Worm (Caenorhabditis elegans): ENCODE results near the gene C17F4.7.

C17F4.7 gene

DNA sequence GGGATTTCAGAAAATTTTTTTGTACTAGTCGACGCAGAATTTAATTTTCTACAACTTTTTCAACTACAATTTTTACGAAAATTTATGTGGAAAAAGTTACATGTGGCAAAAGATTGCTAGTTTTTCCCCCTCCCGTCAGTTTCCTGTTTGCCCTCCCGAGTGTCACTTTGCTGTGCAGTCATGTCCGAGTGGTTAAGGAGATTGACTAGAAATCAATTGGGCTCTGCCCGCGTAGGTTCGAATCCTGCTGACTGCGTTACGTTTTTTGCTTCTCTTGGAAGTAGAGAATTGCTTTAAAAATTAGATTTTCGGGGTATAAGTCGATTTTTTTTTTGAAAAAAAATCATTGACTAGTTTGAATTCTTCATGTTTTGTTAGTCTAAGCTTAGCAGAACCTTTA is 22.0 kb upstream of the C17F4.7 start (continued):
- TF ChIP-seq unc-62 (GFP tag; optimal IDR thresholded peaks at IDR 0.05 in 1 of 2), result no peak
- no peak for TF ChIP-seq unc-62 (tag; optimal IDR thresholded peaks at IDR 0.05)
- no peak for TF ChIP-seq D1046.2 (GFP tag; IDR thresholded peaks at IDR 0.05)
- TF ChIP-seq lim-7 (GFP tag; IDR thresholded peaks at IDR 0.05), result peak; percentile 70
- no peak for TF ChIP-seq aha-1 (tag)
- TF ChIP-seq dpl-1 (GFP tag; optimal IDR thresholded peaks at IDR 0.05), result no peak
- TF ChIP-seq hmg-1.1 (GFP tag; IDR thresholded peaks at IDR 0.05), result 0 out of 2 replicates have a peak, but pooled peaks have one; percentile 10
- TF ChIP-seq mes-2 (tag; optimal IDR thresholded peaks at IDR 0.05; ENCODE audit: poor library complexity, severe bottlenecking), result peak; percentile 55
- TF ChIP-seq zag-1 (tag; optimal IDR thresholded peaks at IDR 0.05), result no peak
- TF ChIP-seq sdz-12 (GFP tag; optimal IDR thresholded peaks at IDR 0.05), result no peak
- TF ChIP-seq unc-39 (tag; optimal IDR thresholded peaks at IDR 0.05), result no peak
- no peak for TF ChIP-seq zip-11 (GFP tag; IDR thresholded peaks at IDR 0.05)
- no peak for TF ChIP-seq lsy-2 (tag; optimal IDR thresholded peaks at IDR 0.05)
- peak; percentile 28; the same call in 1 of the 2 replicates for TF ChIP-seq dmd-6 (GFP tag; IDR thresholded peaks at IDR 0.05)
- no peak for TF ChIP-seq Y5F2A.4 (GFP tag; optimal IDR thresholded peaks at IDR 0.05)
- no peak for TF ChIP-seq cey-2 (tag; optimal IDR thresholded peaks at IDR 0.05; ENCODE audit: borderline replicate concordance, insufficient read depth)
- TF ChIP-seq dve-1 (tag; optimal IDR thresholded peaks at IDR 0.05; ENCODE audit: insufficient read depth), result peak; percentile 27
- TF ChIP-seq spr-1 (tag; optimal IDR thresholded peaks at IDR 0.05), result no peak
- TF ChIP-seq fos-1 (tag; optimal IDR thresholded peaks at IDR 0.05), result no peak
- no peak for TF ChIP-seq nhr-28 (tag; optimal IDR thresholded peaks at IDR 0.05)
- 0 out of 2 replicates have a peak, but pooled peaks have one; percentile 26 for TF ChIP-seq T26A8.4 (GFP tag; IDR thresholded peaks at IDR 0.05)
- TF ChIP-seq ceh-20 (GFP tag; IDR thresholded peaks at IDR 0.05), result no peak
- TF ChIP-seq ceh-32 (tag; optimal IDR thresholded peaks at IDR 0.05; ENCODE audit: poor library complexity), result no peak
- TF ChIP-seq vab-7 (GFP tag; IDR thresholded peaks at IDR 0.05), result peak; percentile 57; the same call in 1 of the 2 replicates
- TF ChIP-seq rbr-2 (tag; optimal IDR thresholded peaks at IDR 0.05), result no peak
- 0 out of 2 replicates have a peak, but pooled peaks have one; percentile 61 for TF ChIP-seq egl-43 (GFP tag; IDR thresholded peaks at IDR 0.05)
- no peak for TF ChIP-seq daf-12 (tag; optimal IDR thresholded peaks at IDR 0.05)
- no peak for TF ChIP-seq tag-97 (GFP tag; IDR thresholded peaks at IDR 0.05)
- TF ChIP-seq ceh-44 (GFP tag; IDR thresholded peaks at IDR 0.05), result 0 out of 2 replicates have a peak, but pooled peaks have one; percentile 22
- 0 out of 2 replicates have a peak, but pooled peaks have one; percentile 45 for TF ChIP-seq snpc-1.2 (GFP tag; IDR thresholded peaks at IDR 0.05)

DNA sequence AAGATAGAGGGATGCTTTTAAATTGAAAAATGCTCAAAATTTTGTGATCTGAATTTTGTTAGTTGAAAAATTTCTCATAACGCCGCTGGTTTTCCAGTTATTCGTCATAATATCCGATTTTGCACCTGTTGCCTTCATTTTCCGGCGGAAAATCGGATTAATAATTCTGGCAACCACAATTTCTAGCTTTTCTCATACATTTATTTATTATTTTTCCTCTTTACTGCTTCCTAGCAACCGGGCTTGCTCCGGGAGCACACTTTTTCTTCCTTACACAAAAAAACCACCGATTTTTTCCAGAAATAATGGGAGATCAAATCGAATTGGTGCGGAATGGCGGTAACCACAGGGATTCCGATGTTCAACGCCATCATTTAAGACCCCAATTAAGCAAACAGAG is 21.6 kb upstream of the C17F4.7 start, which contains the start of gene F02E11.7:
Gene F02E11.7 (plus strand): TSS at position 301 of the 400 bp plus-strand sequence.
- TF ChIP-seq egl-27 (tag; optimal IDR thresholded peaks at IDR 0.05), result no peak

- TF ChIP-seq tag-97 (GFP tag; IDR thresholded peaks at IDR 0.05) (no peak), Y48G9A.11 (GFP tag; IDR thresholded peaks at IDR 0.05) (no peak), hlh-11 (tag; optimal IDR thresholded peaks at IDR 0.05) (no peak), snpc-4 (tag; optimal IDR thresholded peaks at IDR 0.05) (no peak), aha-1 (tag) (no peak), dmd-6 (GFP tag; IDR thresholded peaks at IDR 0.05) (no peak), Y105C5A.15 (GFP tag; IDR thresholded peaks at IDR 0.05) (no peak), F10B5.3 (tag; optimal IDR thresholded peaks at IDR 0.05) (no peak), arid-1 (GFP tag; conservative IDR thresholded peaks at IDR 0.05) (no peak), sdz-12 (GFP tag; optimal IDR thresholded peaks at IDR 0.05) (no peak), ztf-7 (tag; optimal IDR thresholded peaks at IDR 0.05) (no peak), F44E2.7 (GFP tag; IDR thresholded peaks at IDR 0.05) (no peak), nhr-48 (tag; optimal IDR thresholded peaks at IDR 0.05) (no peak), mdl-1 (tag; optimal IDR thresholded peaks at IDR 0.05) (no peak), nhr-42 (GFP tag; IDR thresholded peaks at IDR 0.05) (no peak)
Measured at ce11 chrII:3264704-3265103, 18.9 kb upstream of the C17F4.7 start.

Measured in whole organism, L4 larva.